Worm (Caenorhabditis elegans): Measurements from ENCODE around the gene chil-2.

- TF ChIP-seq lin-39 (tag; optimal IDR thresholded peaks at IDR 0.05) (no peak), mep-1 (tag; optimal IDR thresholded peaks at IDR 0.05) (no peak), nhr-11 (tag; optimal IDR thresholded peaks at IDR 0.05) (no peak), grh-1 (GFP tag; IDR thresholded peaks at IDR 0.05) (no peak), nhr-28 (tag; optimal IDR thresholded peaks at IDR 0.05) (no peak), snu-23 (GFP tag; optimal IDR thresholded peaks at IDR 0.05) (no peak), skn-1 (tag; optimal IDR thresholded peaks at IDR 0.05) (no peak), irx-1 (tag; optimal IDR thresholded peaks at IDR 0.05) (no peak), lin-13 (GFP tag; optimal IDR thresholded peaks at IDR 0.05) (no peak), ces-1 (GFP tag; optimal IDR thresholded peaks at IDR 0.05) (no peak), nhr-85 (tag) (no peak), C34B4.2 (tag; optimal IDR thresholded peaks at IDR 0.05) (no peak), nhr-19 (GFP tag; conservative IDR thresholded peaks at IDR 0.05) (no peak)
Measured at ce11 chrII:9855620-9856019, 18.8 kb downstream of the chil-2 start, which contains the start of gene chil-4.
